Worm (Caenorhabditis elegans) whole organism, L4/young adult: ENCODE measurements around the gene dpy-18.

Experiments
- W03F9.2 ChIP-seq: fragments of 150-350 bp; optimal IDR thresholded peaks from 2 replicates; lab custom pipeline; 2014; ENCODE audit warnings: missing biosample characterization, missing genetic modification characterization
- dao-5 ChIP-seq: sonication (generic microtip); optimal IDR thresholded peaks from 2 replicates; lab custom pipeline; 2016; ENCODE audit warnings: missing genotype, missing genetic modification characterization, moderate library complexity, missing compliant biosample characterization
- him-1 ChIP-seq: sonication (generic microtip); optimal IDR thresholded peaks from 2 replicates; lab custom pipeline; 2016; ENCODE audit warnings: missing genotype, missing genetic modification reagents, missing genetic modification characterization, missing compliant biosample characterization

- TF ChIP-seq dao-5 (tag; lab: Kevin White, UChicago) = no peak
- TF ChIP-seq W03F9.2 (tag; lab: Kevin White, UChicago) = no peak
- TF ChIP-seq him-1 (tag; lab: Kevin White, UChicago) = no peak
These were observed 45.5 kb downstream of the dpy-18 start for ce11 chrIII:11332306-11332705.
